Fruit fly (Drosophila melanogaster) Kc167 (cell line): ENCODE data around the gene Capr.
A peak's percentile ranks its signal among the peaks of the same experiment; 100 is the strongest.

Experiments
- Myc ChIP-seq: fragments of >200 bp; optimal IDR thresholded peaks from 2 replicates; lab custom pipeline; 2017; ENCODE audit warnings: missing external identifiers
- Sin3A ChIP-seq: fragments of >200 bp; optimal IDR thresholded peaks from 2 replicates; lab custom pipeline; 2018; ENCODE audit warnings: missing external identifiers
- h ChIP-seq: fragments of >200 bp; optimal IDR thresholded peaks from 3 replicates; lab custom pipeline; 2018; ENCODE audit warnings: missing external identifiers
- insv ChIP-seq: fragments of >200 bp; optimal IDR thresholded peaks from 3 replicates; lab custom pipeline; 2018; ENCODE audit warnings: missing external identifiers
- psq ChIP-seq: fragments of >200 bp; optimal IDR thresholded peaks from 2 replicates; lab custom pipeline; 2017; ENCODE audit warnings: missing external identifiers
- ttk ChIP-seq: sonication (Bioruptor generic); optimal IDR thresholded peaks from 2 replicates; lab custom pipeline; 2017; ENCODE audit warnings: missing external identifiers

The Capr gene

dm6 chr3L:18672986-18673633 is at the start of gene Capr:
Capr (minus strand) TSS chr3L:18673324.
- TF ChIP-seq insv (lab: Kevin White, UChicago) (no peak), Sin3A (lab: Kevin White, UChicago) (peak; percentile 83)

- TF ChIP-seq psq (lab: Kevin White, UChicago) (no peak), Sin3A (lab: Kevin White, UChicago) (no peak), ttk (no peak), h (no peak), Myc (lab: Kevin White, UChicago) (no peak), insv (lab: Kevin White, UChicago) (no peak)
Observed at dm6 chr3L:18698312-18698711, 25.2 kb upstream of the Capr start, which contains the start of gene Dic4. Dic4 (minus strand) TSS chr3L:18698412.

DNA sequence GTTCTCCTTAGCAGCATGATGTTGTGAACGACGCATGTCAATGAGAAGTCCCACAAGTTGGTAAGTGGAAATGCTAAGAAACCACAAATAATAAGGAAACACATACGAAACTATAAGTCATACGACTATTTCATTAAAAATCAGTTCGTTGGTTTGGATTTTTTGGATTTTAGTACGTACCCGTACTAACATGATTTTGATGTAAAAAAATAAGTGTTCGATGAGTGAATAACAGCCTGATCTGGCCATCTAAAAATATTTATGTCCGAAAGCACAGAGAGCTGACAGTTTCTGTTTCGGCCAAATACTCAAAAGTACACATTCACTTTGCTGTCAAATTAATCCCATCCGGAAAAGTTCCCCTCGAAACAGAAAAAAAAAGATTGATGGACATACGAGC is 20.8 kb upstream of the Capr start, which contains the start of gene CG6893:
Gene CG6893, plus strand, starts transcription at position 301 of the 400 bp plus-strand sequence.
- TF ChIP-seq insv (lab: Kevin White, UChicago): no peak
- TF ChIP-seq psq (lab: Kevin White, UChicago): no peak
- no peak for TF ChIP-seq ttk
- no peak for TF ChIP-seq Myc (lab: Kevin White, UChicago)
- TF ChIP-seq Sin3A (lab: Kevin White, UChicago): no peak
- no peak for TF ChIP-seq h

dm6 chr3L:18686220-18686801 is 13.2 kb upstream of the Capr start, which contains the start of gene Cyp12c1:
Cyp12c1 (minus strand) TSS chr3L:18686319.
- no peak for TF ChIP-seq Sin3A (lab: Kevin White, UChicago)
- no peak for TF ChIP-seq ttk
- TF ChIP-seq psq (lab: Kevin White, UChicago): no peak
- TF ChIP-seq h: no peak
- TF ChIP-seq insv (lab: Kevin White, UChicago): no peak
- TF ChIP-seq Myc (lab: Kevin White, UChicago): no peak

DNA sequence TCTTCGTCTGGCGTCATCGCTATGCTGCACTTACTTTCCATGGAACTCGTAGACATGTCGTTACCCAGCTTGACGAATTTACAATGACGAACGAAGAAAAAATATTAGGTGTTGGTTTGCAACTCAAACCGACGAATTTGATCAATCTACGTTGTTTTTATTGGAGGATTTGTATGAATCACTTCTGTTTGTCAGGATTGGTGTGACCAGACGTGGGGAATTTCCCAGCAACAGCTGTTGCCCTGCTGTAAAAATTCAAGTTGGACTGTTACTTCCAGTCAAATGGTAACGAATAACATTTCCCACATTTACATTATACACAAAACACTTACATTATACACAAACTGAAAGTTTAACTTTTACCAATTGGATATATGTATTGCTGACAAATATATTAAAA is 10.7 kb upstream of the Capr start, which contains the start of gene Chmp1:
Gene Chmp1, minus strand, starts transcription at position 216 of the 400 bp plus-strand sequence.
- TF ChIP-seq insv (lab: Kevin White, UChicago): no peak
- no peak for TF ChIP-seq Sin3A (lab: Kevin White, UChicago)
- no peak for TF ChIP-seq ttk
- no peak for TF ChIP-seq psq (lab: Kevin White, UChicago)
- no peak for TF ChIP-seq Myc (lab: Kevin White, UChicago)
- no peak for TF ChIP-seq h

DNA sequence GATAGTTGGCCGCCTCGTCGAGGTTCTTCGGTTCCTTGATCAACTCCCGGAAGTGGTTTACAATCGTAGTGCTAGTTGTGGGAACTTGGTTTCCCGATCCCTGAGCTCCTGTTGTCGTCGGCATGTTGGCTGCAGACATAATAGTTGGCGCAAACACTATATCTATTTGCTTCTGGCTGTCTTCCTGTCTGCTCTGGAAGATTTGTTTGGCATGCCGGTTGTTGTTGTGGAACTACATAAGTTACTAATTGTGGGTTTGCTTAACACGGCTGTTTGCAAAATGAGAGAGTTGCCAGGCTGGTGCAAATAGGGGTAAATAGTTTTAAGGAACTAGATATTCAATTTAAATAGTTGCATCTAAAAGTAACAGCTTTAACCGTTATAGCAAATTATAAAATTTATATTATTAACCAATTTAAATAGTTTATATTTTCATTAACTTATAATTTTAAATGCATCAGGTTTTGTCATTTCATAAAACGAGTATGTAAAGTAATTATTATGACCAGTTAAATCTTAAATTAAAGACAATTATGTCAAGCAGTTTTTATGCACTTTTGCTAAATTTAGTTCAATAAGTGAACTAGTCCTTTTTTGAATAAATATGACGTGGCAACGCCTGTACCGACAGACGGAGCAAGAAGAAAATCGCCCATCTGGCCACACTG is 8.6 kb upstream of the Capr start, which contains the start of the genes Sgf11 and CG32202:
Gene Sgf11, minus strand, starts transcription at position 287 of the 668 bp plus-strand sequence.
Gene CG32202, plus strand, starts transcription at position 635 of the 668 bp plus-strand sequence.
- TF ChIP-seq ttk: no peak
- TF ChIP-seq Sin3A (lab: Kevin White, UChicago): no peak
- no peak for TF ChIP-seq Myc (lab: Kevin White, UChicago)

dm6 chr3L:18675363-18675866 is 2.3 kb upstream of the Capr start, which contains the start of the genes GNBP2 and GNBP1:
GNBP2 (minus strand) TSS chr3L:18675413.
GNBP1 (plus strand) TSS chr3L:18675800.
- TF ChIP-seq Myc (lab: Kevin White, UChicago): no peak
- no peak for TF ChIP-seq ttk
- no peak for TF ChIP-seq h
- TF ChIP-seq insv (lab: Kevin White, UChicago): no peak
- TF ChIP-seq psq (lab: Kevin White, UChicago): no peak
- TF ChIP-seq Sin3A (lab: Kevin White, UChicago): no peak

- TF ChIP-seq h (no peak), ttk (no peak), Myc (lab: Kevin White, UChicago) (no peak), insv (lab: Kevin White, UChicago) (no peak), Sin3A (lab: Kevin White, UChicago) (no peak), psq (lab: Kevin White, UChicago) (no peak)
Observed at dm6 chr3L:18672203-18672602, 921 bp downstream of the Capr start.

DNA sequence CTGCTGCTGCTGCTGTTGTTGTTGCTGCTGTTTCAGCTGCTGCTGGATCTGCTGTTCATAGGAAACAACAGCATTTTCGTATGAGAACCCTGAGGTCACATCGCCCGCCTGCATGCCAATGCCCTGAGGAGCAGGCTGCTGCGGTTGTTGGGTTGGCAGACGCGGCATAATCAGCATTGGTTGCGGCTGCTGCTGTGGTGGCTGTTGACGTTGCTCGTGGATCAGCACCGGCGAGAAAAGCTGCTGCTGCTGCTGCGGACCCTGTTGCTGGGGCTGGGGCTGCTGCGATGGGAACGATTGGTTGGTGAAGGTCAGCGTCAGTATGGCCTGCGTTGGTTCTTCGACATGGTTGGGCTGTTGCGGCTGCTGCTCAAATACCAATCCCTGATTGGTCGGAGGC is 3.2 kb downstream of the Capr start:
- TF ChIP-seq h (no peak), insv (lab: Kevin White, UChicago) (no peak), Myc (lab: Kevin White, UChicago) (no peak), ttk (no peak), psq (lab: Kevin White, UChicago) (no peak), Sin3A (lab: Kevin White, UChicago) (no peak)

dm6 chr3L:18667115-18667514 is 6.0 kb downstream of the Capr start, which contains the start of gene CG42495:
CG42495 (plus strand) TSS chr3L:18667361.
- TF ChIP-seq Myc (lab: Kevin White, UChicago): no peak
- TF ChIP-seq Sin3A (lab: Kevin White, UChicago): no peak
- TF ChIP-seq insv (lab: Kevin White, UChicago): no peak
- TF ChIP-seq ttk: no peak
- no peak for TF ChIP-seq psq (lab: Kevin White, UChicago)
- TF ChIP-seq h: no peak

dm6 chr3L:18665594-18665993 is 7.5 kb downstream of the Capr start:
- TF ChIP-seq ttk (no peak), Myc (lab: Kevin White, UChicago) (no peak), insv (lab: Kevin White, UChicago) (no peak), Sin3A (lab: Kevin White, UChicago) (no peak), h (no peak), psq (lab: Kevin White, UChicago) (no peak)
